Worm (Caenorhabditis elegans) whole organism, young adult: ENCODE results near the gene oac-54.

Source experiments
- B0035.1 ChIP-seq: sonication (generic microtip); optimal IDR thresholded peaks from 2 replicates; lab custom pipeline; 2016; ENCODE audit warnings: missing genetic modification characterization, mild to moderate bottlenecking, missing compliant biosample characterization, missing genotype, missing genetic modification reagents
- C06A6.2 ChIP-seq: fragments of 200-800 bp; sonication (Bioruptor generic); conservative IDR thresholded peaks from 2 replicates; pipeline ENCODE4 v1.3.6; 2022; ENCODE audit warnings: missing genetic modification characterization, missing compliant biosample characterization
- C17E4.6 ChIP-seq: fragments of 200-800 bp; sonication (Bioruptor generic); IDR thresholded peaks from 2 replicates; pipeline ENCODE4 v1.3.6; 2022; ENCODE audit warnings: missing genetic modification reagents, missing genetic modification characterization, missing compliant biosample characterization
- F23B12.7 ChIP-seq: sonication (generic microtip); optimal IDR thresholded peaks from 2 replicates; lab custom pipeline; 2017; ENCODE audit warnings: missing genetic modification characterization, mild to moderate bottlenecking, missing compliant biosample characterization, antibody characterized with exemption, moderate library complexity; ENCODE audit not compliant: insufficient read depth
- F33H1.4 ChIP-seq: fragments of 200-800 bp; sonication (Bioruptor generic); IDR thresholded peaks from 2 replicates; pipeline ENCODE4 v1.3.6; 2022; ENCODE audit warnings: missing genetic modification reagents, missing genetic modification characterization, missing compliant biosample characterization
- F57C9.4 ChIP-seq: sonication (generic microtip); optimal IDR thresholded peaks from 2 replicates; lab custom pipeline; 2017; ENCODE audit warnings: mild to moderate bottlenecking, missing genetic modification characterization, missing compliant biosample characterization
- K11D2.4 ChIP-seq: fragments of 200-800 bp; sonication (Bioruptor generic); IDR thresholded peaks from 2 replicates; pipeline ENCODE4 v1.3.6; 2022; ENCODE audit warnings: missing genetic modification reagents, missing genetic modification characterization, missing compliant biosample characterization
- K12H6.12 ChIP-seq: fragments of 200-800 bp; sonication (Bioruptor generic); optimal IDR thresholded peaks from 2 replicates; lab custom pipeline; 2018; ENCODE audit warnings: mild to moderate bottlenecking, missing genetic modification characterization, missing compliant biosample characterization
- Y95B8A.8 ChIP-seq: fragments of 200-800 bp; sonication (Bioruptor generic); IDR thresholded peaks from 2 replicates; pipeline ENCODE4 v1.3.6; 2022; ENCODE audit warnings: missing genetic modification reagents, missing genetic modification characterization, missing compliant biosample characterization
- attf-5 ChIP-seq: fragments of 200-800 bp; sonication (Bioruptor generic); optimal IDR thresholded peaks from 2 replicates; lab custom pipeline; 2018; ENCODE audit warnings: mild to moderate bottlenecking, missing genetic modification characterization, missing compliant biosample characterization
- attf-6 ChIP-seq: fragments of 200-800 bp; sonication (Bioruptor generic); IDR thresholded peaks from 2 replicates; pipeline ENCODE4 v1.3.6; 2022; ENCODE audit warnings: missing genetic modification reagents, missing genetic modification characterization, missing compliant biosample characterization
- bed-2 ChIP-seq: fragments of 200-800 bp; sonication (Bioruptor generic); IDR thresholded peaks from 2 replicates; pipeline ENCODE4 v1.3.6; 2022; ENCODE audit warnings: missing genetic modification reagents, missing genetic modification characterization, missing compliant biosample characterization
- cebp-1 ChIP-seq, 2 experiments: fragments of 200-800 bp in 1 of 2; sonication (Bioruptor generic) in 1 of 2; sonication (generic microtip) in 1 of 2; IDR thresholded peaks in 1 of 2; optimal IDR thresholded peaks in 1 of 2; 2 replicates each; pipeline versions ENCODE4 v1.3.6 to Lab custom; 2017 to 2022; ENCODE audit warnings: missing compliant biosample characterization in 2 of 2, missing genetic modification characterization in 2 of 2, mild to moderate bottlenecking in 1 of 2, missing genetic modification reagents in 1 of 2, moderate library complexity in 1 of 2
- ceh-27 ChIP-seq: fragments of 200-800 bp; sonication (Bioruptor generic); optimal IDR thresholded peaks from 2 replicates; lab custom pipeline; 2018; ENCODE audit warnings: mild to moderate bottlenecking, missing genetic modification characterization, moderate library complexity, missing compliant biosample characterization
- ceh-79 ChIP-seq: sonication (generic microtip); optimal IDR thresholded peaks from 2 replicates; lab custom pipeline; 2017; ENCODE audit warnings: mild to moderate bottlenecking, missing genetic modification characterization, missing compliant biosample characterization
- ceh-91 ChIP-seq: fragments of 200-800 bp; sonication (Bioruptor generic); IDR thresholded peaks from 2 replicates; pipeline ENCODE4 v1.3.6; 2022; ENCODE audit warnings: missing genetic modification reagents, missing genetic modification characterization, missing compliant biosample characterization
- chd-7 ChIP-seq: sonication (generic microtip); optimal IDR thresholded peaks from 2 replicates; lab custom pipeline; 2016; ENCODE audit warnings: mild to moderate bottlenecking, missing genetic modification characterization, moderate library complexity, missing compliant biosample characterization
- die-1 ChIP-seq: sonication (generic microtip); optimal IDR thresholded peaks from 2 replicates; lab custom pipeline; 2016; ENCODE audit warnings: missing genotype, mild to moderate bottlenecking, missing genetic modification characterization, missing compliant biosample characterization
- dpff-1 ChIP-seq: sonication (generic microtip); optimal IDR thresholded peaks from 2 replicates; lab custom pipeline; 2017; ENCODE audit warnings: mild to moderate bottlenecking, missing genetic modification characterization, missing compliant biosample characterization
- dpl-1 ChIP-seq: fragments of 150-350 bp; optimal IDR thresholded peaks from 2 replicates; lab custom pipeline; 2014; ENCODE audit warnings: missing biosample characterization, missing genetic modification reagents, missing genetic modification characterization
- efl-1 ChIP-seq: fragments of 150-350 bp; optimal IDR thresholded peaks from 2 replicates; lab custom pipeline; 2014; ENCODE audit warnings: missing biosample characterization, missing genetic modification reagents, missing genetic modification characterization
- egl-18 ChIP-seq: fragments of 200-800 bp; sonication (Bioruptor generic); IDR thresholded peaks from 2 replicates; pipeline ENCODE4 v1.3.6; 2022; ENCODE audit warnings: missing genetic modification reagents, missing genetic modification characterization, missing compliant biosample characterization
- egl-44 ChIP-seq: fragments of 200-800 bp; sonication (Bioruptor generic); IDR thresholded peaks from 2 replicates; pipeline ENCODE4 v1.3.6; 2022; ENCODE audit warnings: missing genetic modification reagents, missing genetic modification characterization, missing compliant biosample characterization
- egrh-3 ChIP-seq: fragments of 200-800 bp; sonication (Bioruptor generic); IDR thresholded peaks from 2 replicates; pipeline ENCODE4 v1.3.6; 2022; ENCODE audit warnings: missing genetic modification reagents, missing genetic modification characterization, missing compliant biosample characterization
- ets-4 ChIP-seq: fragments of 200-800 bp; sonication (Bioruptor generic); optimal IDR thresholded peaks from 2 replicates; lab custom pipeline; 2018; ENCODE audit warnings: mild to moderate bottlenecking, missing genetic modification characterization, missing compliant biosample characterization
- him-1 ChIP-seq: sonication (generic microtip); optimal IDR thresholded peaks from 2 replicates; lab custom pipeline; 2016; ENCODE audit warnings: missing genotype, missing genetic modification reagents, missing genetic modification characterization, missing compliant biosample characterization
- hlh-12 ChIP-seq: sonication (generic microtip); optimal IDR thresholded peaks from 2 replicates; lab custom pipeline; 2016; ENCODE audit warnings: missing genetic modification characterization, missing compliant biosample characterization
- hlh-26 ChIP-seq: fragments of 200-800 bp; sonication (Bioruptor generic); conservative IDR thresholded peaks from 2 replicates; pipeline ENCODE4 v1.3.6; 2022; ENCODE audit warnings: missing genetic modification reagents, missing genetic modification characterization, missing compliant biosample characterization
- lag-1 ChIP-seq: fragments of 200-800 bp; sonication (Bioruptor generic); IDR thresholded peaks from 2 replicates; pipeline ENCODE4 v1.3.6; 2022; ENCODE audit warnings: missing genetic modification reagents, missing genetic modification characterization, missing compliant biosample characterization
- let-526 ChIP-seq: fragments of 200-800 bp; sonication (Bioruptor generic); IDR thresholded peaks from 2 replicates; pipeline ENCODE4 v1.3.6; 2022; ENCODE audit warnings: missing genetic modification reagents, missing genetic modification characterization, missing compliant biosample characterization
- let-607 ChIP-seq, 2 experiments: fragments of 200-800 bp in 1 of 2; sonication (Bioruptor generic) in 1 of 2; sonication (generic microtip) in 1 of 2; optimal IDR thresholded peaks; 2 replicates each; lab custom pipeline; 2016 to 2018; ENCODE audit warnings: mild to moderate bottlenecking in 2 of 2, missing compliant biosample characterization in 2 of 2, missing genetic modification characterization in 2 of 2, moderate library complexity in 2 of 2, missing genotype in 1 of 2
- lin-26 ChIP-seq: fragments of 200-800 bp; sonication (Bioruptor generic); IDR thresholded peaks from 2 replicates; pipeline ENCODE4 v1.3.6; 2022; ENCODE audit warnings: missing genetic modification reagents, missing genetic modification characterization, missing compliant biosample characterization
- lin-35 ChIP-seq, 3 experiments: fragments of 150-350 bp in 2 of 3; sonication (generic microtip) in 1 of 3; optimal IDR thresholded peaks; 2 replicates each; lab custom pipeline; 2014 to 2018; ENCODE audit warnings: missing biosample characterization in 3 of 3, missing genetic modification characterization in 3 of 3, missing genetic modification reagents in 3 of 3
- madf-6 ChIP-seq: fragments of 200-800 bp; sonication (Bioruptor generic); IDR thresholded peaks from 2 replicates; pipeline ENCODE4 v1.3.6; 2022; ENCODE audit warnings: missing genetic modification reagents, missing genetic modification characterization, missing compliant biosample characterization
- madf-8 ChIP-seq: fragments of 200-800 bp; sonication (Bioruptor generic); conservative IDR thresholded peaks from 2 replicates; pipeline ENCODE4 v1.3.6; 2022; ENCODE audit warnings: missing genetic modification reagents, missing genetic modification characterization, missing compliant biosample characterization
- mcd-1 ChIP-seq: fragments of 200-800 bp; sonication (Bioruptor generic); IDR thresholded peaks from 2 replicates; pipeline ENCODE4 v1.3.6; 2022; ENCODE audit warnings: missing genetic modification reagents, missing genetic modification characterization, missing compliant biosample characterization
- nhr-90 ChIP-seq: sonication (generic microtip); optimal IDR thresholded peaks from 2 replicates; lab custom pipeline; 2016; ENCODE audit warnings: missing genotype, mild to moderate bottlenecking, missing genetic modification characterization, missing compliant biosample characterization
- repo-1 ChIP-seq: sonication (generic microtip); optimal IDR thresholded peaks from 2 replicates; lab custom pipeline; 2017; ENCODE audit warnings: mild to moderate bottlenecking, missing genetic modification characterization, missing compliant biosample characterization
- snpc-3.4 ChIP-seq: sonication (generic microtip); optimal IDR thresholded peaks from 2 replicates; lab custom pipeline; 2017; ENCODE audit warnings: missing genetic modification characterization, mild to moderate bottlenecking, missing compliant biosample characterization, antibody characterized with exemption, moderate library complexity, missing genotype, missing genetic modification reagents
- snpc-4 ChIP-seq, 5 experiments: fragments of 150-350 bp in 1 of 5; sonication (generic microtip) in 4 of 5; optimal IDR thresholded peaks; 2 replicates each; lab custom pipeline; 2014 to 2018; ENCODE audit warnings: missing genetic modification characterization in 5 of 5, missing biosample characterization in 3 of 5, antibody characterized with exemption in 2 of 5, mild to moderate bottlenecking in 2 of 5, missing compliant biosample characterization in 2 of 5, missing genotype in 2 of 5, moderate library complexity in 2 of 5, missing genetic modification reagents in 1 of 5
- somi-1 ChIP-seq: fragments of 200-800 bp; sonication (Bioruptor generic); optimal IDR thresholded peaks from 2 replicates; lab custom pipeline; 2018; ENCODE audit warnings: mild to moderate bottlenecking, missing genetic modification characterization, missing compliant biosample characterization
- unc-130 ChIP-seq: sonication (generic microtip); optimal IDR thresholded peaks from 2 replicates; lab custom pipeline; 2016; ENCODE audit warnings: missing genetic modification reagents, missing genetic modification characterization, missing compliant biosample characterization
- ztf-28 ChIP-seq: fragments of 200-800 bp; sonication (Bioruptor generic); IDR thresholded peaks from 2 replicates; pipeline ENCODE4 v1.3.6; 2022; ENCODE audit warnings: missing genetic modification reagents, missing genetic modification characterization, missing compliant biosample characterization

Gene oac-54

ce11 chrII:9126965-9127364 lies 30.9 kb upstream of the oac-54 start (continued):
- TF ChIP-seq let-607 (tag; optimal IDR thresholded peaks at IDR 0.05; lab: Kevin White, UChicago), result no peak

- TF ChIP-seq F23B12.7 (no peak), hlh-26 (no peak), Y95B8A.8 (GFP tag; lab: Robert Waterston, UW) (no peak), chd-7 (tag; lab: Kevin White, UChicago) (no peak), F57C9.4 (no peak), ets-4 (GFP tag; lab: Kevin White, UChicago) (no peak), lin-35 (GFP tag; optimal IDR thresholded peaks at IDR 0.05; lab: Kevin White, UChicago) (no peak), him-1 (tag; lab: Kevin White, UChicago) (no peak), ceh-79 (tag; lab: Kevin White, UChicago) (no peak), let-607 (tag; optimal IDR thresholded peaks at IDR 0.05; lab: Kevin White, UChicago) (no peak), nhr-90 (tag; lab: Kevin White, UChicago) (no peak), die-1 (tag; lab: Kevin White, UChicago) (no peak), egl-18 (GFP tag; lab: Robert Waterston, UW) (no peak), attf-5 (GFP tag; lab: Kevin White, UChicago) (no peak), dpl-1 (GFP tag; lab: Kevin White, UChicago) (no peak)
These were observed 30.5 kb upstream of the oac-54 start for ce11 chrII:9127379-9127778.

ce11 chrII:9128132-9128531 lies 29.8 kb upstream of the oac-54 start:
- TF ChIP-seq B0035.1 (tag; lab: Kevin White, UChicago), result no peak
- TF ChIP-seq K11D2.4 (GFP tag; lab: Robert Waterston, UW), result peak; percentile 20; the same call in 1 of the 2 replicates
- TF ChIP-seq attf-6 (GFP tag; lab: Robert Waterston, UW), result no peak
- no peak for TF ChIP-seq efl-1 (GFP tag; lab: Kevin White, UChicago)
- no peak for TF ChIP-seq snpc-4 (GFP tag; optimal IDR thresholded peaks at IDR 0.05; lab: Kevin White, UChicago)
- TF ChIP-seq snpc-4 (tag; optimal IDR thresholded peaks at IDR 0.05; lab: Kevin White, UChicago), result no peak
- TF ChIP-seq snpc-3.4 (tag; lab: Kevin White, UChicago), result no peak
- TF ChIP-seq lin-26, result 0 out of 2 replicates have a peak, but pooled peaks have one; percentile 49
- TF ChIP-seq unc-130 (GFP tag; lab: Kevin White, UChicago), result no peak
- peak; percentile 53; the same call in 1 of the 2 replicates for TF ChIP-seq C06A6.2 (GFP tag; lab: Robert Waterston, UW)
- TF ChIP-seq attf-5 (GFP tag; lab: Kevin White, UChicago), result peak; percentile 72
- no peak; the same call in 1 of the 2 replicates for TF ChIP-seq egrh-3 (GFP tag; lab: Robert Waterston, UW)
- TF ChIP-seq mcd-1, result 0 out of 2 replicates have a peak, but pooled peaks have one; percentile 21
- no peak for TF ChIP-seq lag-1 (GFP tag; lab: Robert Waterston, UW)
- peak; percentile 11 for TF ChIP-seq ceh-27 (GFP tag; lab: Kevin White, UChicago)
- peak; percentile 29 for TF ChIP-seq repo-1
- no peak for TF ChIP-seq K12H6.12
- peak; percentile 55 for TF ChIP-seq somi-1 (GFP tag; lab: Kevin White, UChicago)
- TF ChIP-seq lin-35 (GFP tag; optimal IDR thresholded peaks at IDR 0.05; lab: Kevin White, UChicago), result peak in 1 of 3 experiments; percentile 35
- TF ChIP-seq dpl-1 (GFP tag; lab: Kevin White, UChicago), result no peak
- peak; percentile 95 for TF ChIP-seq cebp-1 (GFP tag; IDR thresholded peaks at IDR 0.05; lab: Robert Waterston, UW)
- TF ChIP-seq cebp-1 (tag; optimal IDR thresholded peaks at IDR 0.05; lab: Kevin White, UChicago), result peak; percentile 98
- no peak for TF ChIP-seq madf-6 (GFP tag; lab: Robert Waterston, UW)
- TF ChIP-seq madf-8 (GFP tag; lab: Robert Waterston, UW), result no peak
- TF ChIP-seq let-526 (GFP tag; lab: Robert Waterston, UW), result 0 out of 2 replicates have a peak, but pooled peaks have one; percentile 39
- no peak for TF ChIP-seq egl-44
- no peak for TF ChIP-seq C17E4.6 (GFP tag; lab: Robert Waterston, UW)
- no peak for TF ChIP-seq hlh-12 (tag; lab: Kevin White, UChicago)
- no peak for TF ChIP-seq F33H1.4 (GFP tag; lab: Robert Waterston, UW)
- no peak for TF ChIP-seq bed-2 (GFP tag; lab: Robert Waterston, UW)
- no peak for TF ChIP-seq ztf-28
- no peak for TF ChIP-seq ceh-91
- no peak for TF ChIP-seq dpff-1 (tag; lab: Kevin White, UChicago)
- no peak for TF ChIP-seq nhr-90 (tag; lab: Kevin White, UChicago)
